Worm (Caenorhabditis elegans): ENCODE measurements around the gene R03H10.2.

- TF ChIP-seq T23F11.4 (GFP tag; optimal IDR thresholded peaks at IDR 0.05) (no peak), hlh-30 (tag; optimal IDR thresholded peaks at IDR 0.05; ENCODE audit: insufficient read depth) (no peak)
Measured at ce11 chrII:4151499-4152132, 4.0 kb upstream of the R03H10.2 start.

Measured in whole organism, late embryonic.